Worm (Caenorhabditis elegans) whole organism, late embryonic: ENCODE data around the gene szy-4.

Experiments
- K09A11.1 ChIP-seq: sonication (generic microtip); optimal IDR thresholded peaks from 2 replicates; lab custom pipeline; 2017; ENCODE audit warnings: antibody characterized with exemption, mild to moderate bottlenecking, missing genetic modification characterization, missing compliant biosample characterization; ENCODE audit not compliant: insufficient read depth
- ahr-1 ChIP-seq: sonication (generic microtip); optimal IDR thresholded peaks from 2 replicates; lab custom pipeline; 2016; ENCODE audit warnings: missing genetic modification characterization, missing compliant biosample characterization
- ceh-18 ChIP-seq: sonication (generic microtip); optimal IDR thresholded peaks from 2 replicates; lab custom pipeline; 2016; ENCODE audit warnings: missing genetic modification characterization, missing compliant biosample characterization
- ceh-30 ChIP-seq: fragments of 150-350 bp; optimal IDR thresholded peaks from 2 replicates; lab custom pipeline; 2014; ENCODE audit warnings: missing biosample characterization, missing genetic modification characterization
- ceh-34 ChIP-seq: sonication (generic microtip); optimal IDR thresholded peaks from 2 replicates; lab custom pipeline; 2016; ENCODE audit warnings: mild to moderate bottlenecking, missing genetic modification characterization, missing compliant biosample characterization
- ceh-45 ChIP-seq: fragments of 200-800 bp; sonication (Bioruptor generic); IDR thresholded peaks from 2 replicates; pipeline ENCODE4 v1.3.6; 2022; ENCODE audit warnings: missing genetic modification reagents, missing genetic modification characterization, missing compliant biosample characterization
- ceh-48 ChIP-seq: sonication (generic microtip); optimal IDR thresholded peaks from 2 replicates; lab custom pipeline; 2016; ENCODE audit warnings: missing genetic modification characterization, inconsistent platforms, missing compliant biosample characterization
- ceh-9 ChIP-seq: sonication (generic microtip); optimal IDR thresholded peaks from 2 replicates; lab custom pipeline; 2016; ENCODE audit warnings: mild to moderate bottlenecking, missing genetic modification characterization, inconsistent platforms, missing compliant biosample characterization
- che-1 ChIP-seq: sonication (generic microtip); optimal IDR thresholded peaks from 2 replicates; lab custom pipeline; 2016; ENCODE audit warnings: mild to moderate bottlenecking, missing genetic modification characterization, missing compliant biosample characterization
- elt-2 ChIP-seq: sonication (generic microtip); optimal IDR thresholded peaks from 2 replicates; lab custom pipeline; 2016; ENCODE audit warnings: missing genetic modification reagents, missing genetic modification characterization, missing compliant biosample characterization
- eyg-1 ChIP-seq: sonication (generic microtip); optimal IDR thresholded peaks from 2 replicates; lab custom pipeline; 2016; ENCODE audit warnings: missing genotype, missing genetic modification characterization, missing compliant biosample characterization
- gmeb-2 ChIP-seq: sonication (generic microtip); optimal IDR thresholded peaks from 2 replicates; lab custom pipeline; 2016; ENCODE audit warnings: missing genetic modification characterization, inconsistent platforms, missing compliant biosample characterization
- hlh-13 ChIP-seq: fragments of 200-800 bp; sonication (Bioruptor generic); optimal IDR thresholded peaks from 2 replicates; lab custom pipeline; 2018; ENCODE audit warnings: mild to moderate bottlenecking, missing genetic modification characterization, missing compliant biosample characterization
- hlh-15 ChIP-seq: sonication (generic microtip); optimal IDR thresholded peaks from 2 replicates; lab custom pipeline; 2016; ENCODE audit warnings: missing genetic modification characterization, missing compliant biosample characterization
- hlh-30 ChIP-seq: sonication (generic microtip); optimal IDR thresholded peaks from 2 replicates; lab custom pipeline; 2017; ENCODE audit warnings: antibody characterized with exemption, missing genetic modification characterization, missing compliant biosample characterization; ENCODE audit not compliant: insufficient read depth
- hlh-6 ChIP-seq: sonication (generic microtip); optimal IDR thresholded peaks from 2 replicates; lab custom pipeline; 2016; ENCODE audit warnings: missing genotype, missing genetic modification characterization, missing compliant biosample characterization
- mec-3 ChIP-seq: sonication (generic microtip); optimal IDR thresholded peaks from 2 replicates; lab custom pipeline; 2016; ENCODE audit warnings: borderline replicate concordance, missing genetic modification characterization, missing compliant biosample characterization
- nhr-11 ChIP-seq: fragments of 150-350 bp; optimal IDR thresholded peaks from 2 replicates; lab custom pipeline; 2014; ENCODE audit warnings: missing biosample characterization, missing genetic modification characterization
- nhr-232 ChIP-seq: sonication (generic microtip); optimal IDR thresholded peaks from 2 replicates; lab custom pipeline; 2016; ENCODE audit warnings: missing genetic modification characterization, missing compliant biosample characterization
- npax-4 ChIP-seq: sonication (generic microtip); optimal IDR thresholded peaks from 2 replicates; lab custom pipeline; 2016; ENCODE audit warnings: missing genetic modification characterization, missing compliant biosample characterization
- pag-3 ChIP-seq: sonication (generic microtip); optimal IDR thresholded peaks from 2 replicates; lab custom pipeline; 2016; ENCODE audit warnings: missing compliant biosample characterization, missing genetic modification characterization, borderline replicate concordance
- pax-1 ChIP-seq: fragments of 150-350 bp; optimal IDR thresholded peaks from 2 replicates; lab custom pipeline; 2014; ENCODE audit warnings: missing biosample characterization, missing genetic modification characterization
- rnt-1 ChIP-seq: sonication (generic microtip); optimal IDR thresholded peaks from 2 replicates; lab custom pipeline; 2016; ENCODE audit warnings: missing genetic modification characterization, missing compliant biosample characterization
- sdc-2 ChIP-seq: sonication (generic microtip); optimal IDR thresholded peaks from 2 replicates; lab custom pipeline; 2016; ENCODE audit warnings: missing genotype, missing genetic modification characterization, missing compliant biosample characterization
- sox-4 ChIP-seq: sonication (generic microtip); optimal IDR thresholded peaks from 2 replicates; lab custom pipeline; 2017; ENCODE audit warnings: mild to moderate bottlenecking, missing genetic modification characterization, inconsistent platforms, missing compliant biosample characterization
- syd-9 ChIP-seq: sonication (generic microtip); optimal IDR thresholded peaks from 2 replicates; lab custom pipeline; 2016; ENCODE audit warnings: mild to moderate bottlenecking, missing genetic modification characterization, moderate library complexity, missing compliant biosample characterization
- tbx-7 ChIP-seq: sonication (generic microtip); optimal IDR thresholded peaks from 2 replicates; lab custom pipeline; 2016; ENCODE audit warnings: missing genotype, missing genetic modification characterization, missing compliant biosample characterization
- unc-42 ChIP-seq: sonication (generic microtip); optimal IDR thresholded peaks from 2 replicates; lab custom pipeline; 2016; ENCODE audit warnings: missing genotype, missing genetic modification characterization, missing compliant biosample characterization
- unc-55 ChIP-seq: sonication (generic microtip); optimal IDR thresholded peaks from 2 replicates; lab custom pipeline; 2017; ENCODE audit warnings: missing biosample characterization, missing genetic modification reagents, missing genetic modification characterization

szy-4 gene

ce11 chrII:6177975-6178742, 20.3 kb upstream of the szy-4 start:
- TF ChIP-seq elt-2, result peak; percentile 6
- no peak for TF ChIP-seq eyg-1 (tag; lab: Kevin White, UChicago)
- TF ChIP-seq K09A11.1 (tag; lab: Kevin White, UChicago), result no peak

- no peak for TF ChIP-seq ceh-18 (tag; lab: Kevin White, UChicago)
Measured at ce11 chrII:6178743-6179129, 19.8 kb upstream of the szy-4 start.

DNA sequence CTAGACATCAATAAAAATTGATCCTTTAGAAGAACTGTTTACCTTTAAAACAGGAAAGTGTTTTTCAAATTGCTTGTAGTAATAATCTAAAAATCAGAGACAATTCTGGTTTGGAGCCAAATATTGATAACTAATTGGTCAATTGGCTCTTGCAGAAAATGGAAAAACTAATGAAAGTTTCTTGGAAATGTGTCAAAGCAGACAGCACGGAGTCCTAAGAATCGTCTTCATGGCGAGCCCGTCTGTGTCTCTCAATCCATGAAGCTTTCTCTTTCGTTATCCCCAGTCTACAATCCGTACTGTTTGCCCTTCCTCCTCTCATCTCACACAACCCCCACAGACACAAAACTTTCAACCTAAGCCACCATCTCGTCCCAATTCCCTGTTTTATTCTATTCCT, 19.0 kb upstream of the szy-4 start, which contains the start of gene F40H3.1:
Gene F40H3.1 (plus strand): TSS at position 301 of the 400 bp plus-strand sequence.
- no peak for TF ChIP-seq nhr-11
- no peak for TF ChIP-seq gmeb-2
- TF ChIP-seq ceh-45 (GFP tag; lab: Robert Waterston, UW), result no peak
- TF ChIP-seq, all 69 proteins: peak for 0

- TF ChIP-seq rnt-1 (tag; lab: Kevin White, UChicago) (no peak), unc-55 (no peak), nhr-232 (no peak), sox-4 (tag; lab: Kevin White, UChicago) (no peak), eyg-1 (tag; lab: Kevin White, UChicago) (no peak), syd-9 (tag; lab: Kevin White, UChicago) (no peak), pag-3 (tag; lab: Kevin White, UChicago) (no peak), tbx-7 (tag; lab: Kevin White, UChicago) (no peak), npax-4 (tag; lab: Kevin White, UChicago) (no peak), pax-1 (no peak), K09A11.1 (tag; lab: Kevin White, UChicago) (no peak), unc-42 (tag; lab: Kevin White, UChicago) (no peak), ceh-34 (tag; lab: Kevin White, UChicago) (no peak)
Measured at ce11 chrII:6180552-6180951, 17.9 kb upstream of the szy-4 start.

ce11 chrII:6181337-6181736, 17.2 kb upstream of the szy-4 start:
- TF ChIP-seq ceh-18 (tag; lab: Kevin White, UChicago) (peak; percentile 26), che-1 (tag; lab: Kevin White, UChicago) (no peak)

DNA sequence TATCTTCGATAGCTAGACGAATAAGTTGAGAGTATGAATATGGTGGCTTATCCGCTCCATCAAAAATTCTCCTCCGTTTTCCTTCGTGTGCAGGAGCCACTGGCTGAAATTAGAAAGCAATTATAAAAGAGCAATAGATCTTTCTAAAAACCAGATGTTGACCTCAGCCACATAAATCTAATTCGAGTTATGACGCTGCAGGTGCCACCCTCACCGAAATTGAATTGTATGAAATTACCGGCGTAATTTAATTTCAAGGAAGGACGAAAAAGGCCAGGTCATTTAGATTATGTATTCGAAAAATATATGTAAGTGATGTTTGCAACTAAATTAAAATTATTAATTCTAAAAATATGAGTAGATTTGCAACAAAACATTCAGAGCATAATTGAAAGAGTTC, 7.7 kb upstream of the szy-4 start:
- TF ChIP-seq pax-1 (no peak), unc-42 (tag; lab: Kevin White, UChicago) (peak; percentile 73), hlh-6 (tag; lab: Kevin White, UChicago) (no peak)

DNA sequence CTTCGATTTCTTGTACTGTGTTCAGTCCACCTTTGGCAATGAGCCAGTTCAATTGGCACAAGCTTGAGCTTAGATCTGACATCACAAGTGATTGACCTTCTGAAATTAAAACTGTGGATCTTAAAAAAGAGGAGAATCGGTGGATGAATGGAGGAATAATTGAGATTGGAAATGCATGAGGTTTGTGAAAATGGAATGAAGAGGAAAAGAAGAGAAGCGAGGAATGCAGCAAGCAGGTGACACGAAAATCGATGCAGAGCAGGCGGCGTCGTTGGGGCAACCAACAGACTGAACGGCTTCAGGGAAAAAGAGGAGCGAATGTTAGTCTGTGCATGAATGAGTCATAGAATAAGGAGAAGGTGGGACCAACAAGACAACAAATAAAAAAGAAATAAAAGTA, 7.2 kb upstream of the szy-4 start, which contains the start of gene fkh-8:
Gene fkh-8 (minus strand): TSS at position 101 of the 400 bp plus-strand sequence.
- TF ChIP-seq unc-42 (tag; lab: Kevin White, UChicago) (no peak), gmeb-2 (no peak), hlh-30 (peak; percentile 2), ahr-1 (no peak), ceh-30 (no peak), ceh-48 (peak; percentile 64), hlh-13 (GFP tag; lab: Kevin White, UChicago) (no peak), hlh-15 (tag; lab: Kevin White, UChicago) (no peak), ceh-45 (GFP tag; lab: Robert Waterston, UW) (no peak), ceh-9 (tag; lab: Kevin White, UChicago) (no peak), sdc-2 (tag; lab: Kevin White, UChicago) (no peak), mec-3 (no peak)
